Worm (Caenorhabditis elegans): ENCODE data around the gene srr-6.

srr-6 gene

ce11 chrV:5047230-5047629 is 34.6 kb downstream of the srr-6 start:
- peak; percentile 48 for TF ChIP-seq nhr-47 (tag; optimal IDR thresholded peaks at IDR 0.05)
- TF ChIP-seq grh-1 (GFP tag; IDR thresholded peaks at IDR 0.05): peak; percentile 93
- TF ChIP-seq ceh-88 (GFP tag; IDR thresholded peaks at IDR 0.05): peak; percentile 68
- TF ChIP-seq efl-1 (optimal IDR thresholded peaks at IDR 0.05): peak in 1 of 2 experiments; percentile 4
- TF ChIP-seq efl-1 (GFP tag; optimal IDR thresholded peaks at IDR 0.05 in 1 of 2): peak in 1 of 2 experiments; percentile 53
- TF ChIP-seq nhr-71 (tag; optimal IDR thresholded peaks at IDR 0.05): peak; percentile 45
- TF ChIP-seq tbx-2 (tag; optimal IDR thresholded peaks at IDR 0.05): peak; percentile 10
- peak; percentile 90 for TF ChIP-seq mab-9 (GFP tag; IDR thresholded peaks at IDR 0.05)
- peak; percentile 75 for TF ChIP-seq unc-98 (GFP tag; IDR thresholded peaks at IDR 0.05)
- peak; percentile 59 for TF ChIP-seq rnt-1 (tag; optimal IDR thresholded peaks at IDR 0.05)
- peak; percentile 80 for TF ChIP-seq isw-1 (GFP tag; IDR thresholded peaks at IDR 0.05)
- TF ChIP-seq nhr-19 (GFP tag; conservative IDR thresholded peaks at IDR 0.05): peak; percentile 93

- TF ChIP-seq hlh-17 (GFP tag; optimal IDR thresholded peaks at IDR 0.05; ENCODE audit: borderline replicate concordance) (no peak), elt-2 (tag; optimal IDR thresholded peaks at IDR 0.05) (peak; percentile 71), nhr-76 (tag; optimal IDR thresholded peaks at IDR 0.05) (no peak), sup-37 (GFP tag; optimal IDR thresholded peaks at IDR 0.05) (peak; percentile 87), sox-4 (tag; optimal IDR thresholded peaks at IDR 0.05) (peak; percentile 85), lin-39 (tag; optimal IDR thresholded peaks at IDR 0.05) (peak; percentile 82), lir-3 (tag; optimal IDR thresholded peaks at IDR 0.05; ENCODE audit: poor library complexity) (peak; percentile 79), rnt-1 (tag; optimal IDR thresholded peaks at IDR 0.05) (peak; percentile 66), unc-130 (tag; optimal IDR thresholded peaks at IDR 0.05) (peak; percentile 69), ceh-90 (tag; optimal IDR thresholded peaks at IDR 0.05) (no peak), swsn-7 (tag; optimal IDR thresholded peaks at IDR 0.05) (peak; percentile 97), unc-30 (tag; optimal IDR thresholded peaks at IDR 0.05) (no peak), C04F5.9 (tag; optimal IDR thresholded peaks at IDR 0.05) (peak; percentile 78), isw-1 (GFP tag; IDR thresholded peaks at IDR 0.05) (peak; percentile 92), ama-1 (optimal IDR thresholded peaks at IDR 0.05) (peak; percentile 95), lin-15B (tag; optimal IDR thresholded peaks at IDR 0.05) (peak; percentile 81), mef-2 (tag; optimal IDR thresholded peaks at IDR 0.05) (peak; percentile 68), egl-13 (tag; optimal IDR thresholded peaks at IDR 0.05) (peak; percentile 94), pag-3 (tag; optimal IDR thresholded peaks at IDR 0.05; ENCODE audit: borderline replicate concordance, insufficient read depth) (no peak), dpl-1 (GFP tag; optimal IDR thresholded peaks at IDR 0.05) (peak; percentile 94 to 95 (median 94)), nhr-28 (tag; optimal IDR thresholded peaks at IDR 0.05) (no peak), nhr-84 (tag; optimal IDR thresholded peaks at IDR 0.05) (no peak), zag-1 (tag; optimal IDR thresholded peaks at IDR 0.05) (no peak), dsc-1 (tag; optimal IDR thresholded peaks at IDR 0.05) (peak; percentile 97), unc-62 (GFP tag; optimal IDR thresholded peaks at IDR 0.05) (no peak), mep-1 (tag; optimal IDR thresholded peaks at IDR 0.05) (peak; percentile 96), hpl-2 (GFP tag; optimal IDR thresholded peaks at IDR 0.05) (peak; percentile 36), lin-35 (GFP tag; optimal IDR thresholded peaks at IDR 0.05) (peak; percentile 95 to 96), ceh-8 (GFP tag; optimal IDR thresholded peaks at IDR 0.05) (peak; percentile 88), nhr-85 (tag) (peak; percentile 98), tbx-2 (tag; optimal IDR thresholded peaks at IDR 0.05) (peak; percentile 98), lsy-2 (tag; optimal IDR thresholded peaks at IDR 0.05) (peak; percentile 83 to 96), snu-23 (GFP tag; optimal IDR thresholded peaks at IDR 0.05) (peak; percentile 97), ceh-82 (tag; optimal IDR thresholded peaks at IDR 0.05) (peak; percentile 56 to 89 (median 62)), nhr-11 (tag; optimal IDR thresholded peaks at IDR 0.05) (peak; percentile 87), nhr-90 (tag; optimal IDR thresholded peaks at IDR 0.05; ENCODE audit: poor library complexity) (peak; percentile 96), ceh-88 (GFP tag; IDR thresholded peaks at IDR 0.05) (peak; percentile 93), tlp-1 (tag; optimal IDR thresholded peaks at IDR 0.05) (no peak), jun-1 (tag; optimal IDR thresholded peaks at IDR 0.05) (peak; percentile 96), nhr-20 (tag; optimal IDR thresholded peaks at IDR 0.05) (peak; percentile 98), vab-15 (tag; optimal IDR thresholded peaks at IDR 0.05) (peak; percentile 73), unc-86 (tag; optimal IDR thresholded peaks at IDR 0.05) (peak; percentile 92)
Observed at ce11 chrV:5049333-5049942, 36.8 kb downstream of the srr-6 start, which contains the start of the genes pqn-51 and K11D12.14. Gene pqn-51, plus strand, starts transcription at chrV:5049607. Gene K11D12.14, plus strand, starts transcription at chrV:5049636.
